Worm (Caenorhabditis elegans): ENCODE results near the gene sup-35.
A peak's percentile ranks its signal among the peaks of the same experiment; 100 is the strongest.
"Not testable (repeated sequence)": the region's sequence is repeated elsewhere in the genome, so short reads cannot be mapped to it uniquely, and the experiment has no call there.

The sup-35 gene

DNA sequence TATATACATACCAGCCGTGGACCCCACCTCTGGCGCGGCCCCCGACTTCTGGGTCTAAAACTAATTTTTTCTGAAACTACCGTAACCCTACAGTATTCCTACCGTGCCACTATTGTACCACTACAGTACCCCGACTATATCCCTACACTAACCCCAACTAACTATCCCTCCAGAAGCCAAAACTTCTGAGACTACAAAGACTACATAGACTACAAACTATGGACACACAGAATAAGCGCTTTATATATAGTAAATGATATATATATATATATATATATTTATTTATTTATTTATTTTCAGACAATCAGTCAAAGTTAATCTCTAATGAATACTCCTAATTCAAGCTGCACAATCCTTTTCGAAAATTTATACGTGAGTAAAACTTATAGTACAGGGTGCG is 12.4 kb upstream of the sup-35 start, which contains the start of gene pha-1:
Gene pha-1 (plus strand): TSS at position 301 of the 400 bp plus-strand sequence.
- not testable (repeated sequence) for TF ChIP-seq unc-62 (GFP tag; optimal IDR thresholded peaks at IDR 0.05); ceh-16 (tag; optimal IDR thresholded peaks at IDR 0.05); R02D3.7 (tag; optimal IDR thresholded peaks at IDR 0.05)

DNA sequence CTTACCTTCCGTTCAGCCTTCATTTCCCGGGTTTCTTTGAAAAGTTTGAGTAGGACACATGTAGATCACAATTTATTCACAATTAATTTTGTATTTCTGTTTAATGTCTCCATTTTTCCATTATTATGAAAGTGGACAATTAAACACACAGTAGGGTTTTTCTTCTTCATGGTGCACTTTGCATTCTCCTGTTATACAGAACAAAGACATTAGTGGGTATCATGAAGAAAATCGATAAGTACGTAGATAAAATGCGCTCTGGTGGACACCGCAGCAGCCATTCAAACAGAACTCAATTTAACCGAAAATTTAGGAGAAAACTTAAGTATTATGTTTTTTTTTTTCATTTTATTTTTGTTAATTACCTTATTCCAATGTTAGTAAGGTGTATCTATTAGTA is 10.3 kb upstream of the sup-35 start:
- TF ChIP-seq nfya-1 (tag; optimal IDR thresholded peaks at IDR 0.05; ENCODE audit: insufficient read depth) (peak; percentile 7), nhr-11 (tag; optimal IDR thresholded peaks at IDR 0.05) (no peak), ceh-28 (tag; optimal IDR thresholded peaks at IDR 0.05) (peak; percentile 44)

DNA sequence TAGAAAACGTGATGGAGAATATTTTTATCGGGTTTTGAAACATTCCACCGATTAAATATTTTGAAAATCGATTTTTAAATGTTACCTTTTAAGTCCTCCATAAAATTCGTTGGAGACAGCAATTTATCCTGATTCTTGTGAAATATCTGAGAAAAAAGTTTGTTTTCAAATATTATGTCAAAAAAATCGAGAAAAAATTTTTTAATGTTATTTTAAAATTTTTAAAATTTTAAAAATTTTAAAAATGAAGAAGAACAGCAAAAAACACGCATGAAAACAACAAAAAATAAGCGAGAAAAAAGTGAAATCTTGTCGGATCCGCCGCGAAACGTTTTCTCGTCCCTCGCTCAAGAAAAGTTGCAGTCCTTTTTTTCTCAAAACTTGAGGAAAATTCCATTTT is 8.5 kb upstream of the sup-35 start, which contains the start of gene Y48A6C.8:
Gene Y48A6C.8 (minus strand): TSS at position 101 of the 400 bp plus-strand sequence.
- TF ChIP-seq lin-39 (tag; optimal IDR thresholded peaks at IDR 0.05) = no peak
- TF ChIP-seq hmg-11 (tag; optimal IDR thresholded peaks at IDR 0.05) = no peak
- no peak for TF ChIP-seq ztf-4 (tag; optimal IDR thresholded peaks at IDR 0.05)
- TF ChIP-seq eor-1 (tag; optimal IDR thresholded peaks at IDR 0.05) = no peak
- TF ChIP-seq nhr-77 (tag; optimal IDR thresholded peaks at IDR 0.05) = no peak
- no peak for TF ChIP-seq lin-15B (tag; optimal IDR thresholded peaks at IDR 0.05)
- TF ChIP-seq nhr-237 (tag; optimal IDR thresholded peaks at IDR 0.05) = no peak
- TF ChIP-seq ZK546.5 (tag; optimal IDR thresholded peaks at IDR 0.05) = no peak

DNA sequence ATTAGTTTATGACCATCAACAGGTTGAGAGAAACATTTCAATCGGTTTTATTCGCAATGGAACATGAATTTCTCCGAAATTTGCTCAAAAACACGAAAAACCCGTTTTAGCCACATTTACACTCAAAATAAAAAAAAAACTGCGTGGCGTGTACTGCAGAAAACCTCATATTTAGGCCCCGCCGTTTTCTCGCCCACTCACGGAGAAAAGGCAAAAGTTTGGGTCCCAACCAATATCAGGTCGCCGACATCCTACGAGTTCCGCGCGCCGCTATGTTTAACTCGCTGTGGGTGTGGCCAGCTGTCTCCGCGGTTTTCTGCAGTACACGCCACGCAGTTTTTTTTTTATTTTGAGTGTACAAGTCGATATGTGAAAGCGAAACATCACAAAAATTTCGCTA is 4.8 kb upstream of the sup-35 start:
- TF ChIP-seq snpc-4 (tag; optimal IDR thresholded peaks at IDR 0.05) = peak; percentile 44
- no peak for TF ChIP-seq elt-1 (tag; optimal IDR thresholded peaks at IDR 0.05)
- no peak for TF ChIP-seq lsy-12 (tag; optimal IDR thresholded peaks at IDR 0.05)
- no peak for TF ChIP-seq unc-62 (GFP tag; optimal IDR thresholded peaks at IDR 0.05)

DNA sequence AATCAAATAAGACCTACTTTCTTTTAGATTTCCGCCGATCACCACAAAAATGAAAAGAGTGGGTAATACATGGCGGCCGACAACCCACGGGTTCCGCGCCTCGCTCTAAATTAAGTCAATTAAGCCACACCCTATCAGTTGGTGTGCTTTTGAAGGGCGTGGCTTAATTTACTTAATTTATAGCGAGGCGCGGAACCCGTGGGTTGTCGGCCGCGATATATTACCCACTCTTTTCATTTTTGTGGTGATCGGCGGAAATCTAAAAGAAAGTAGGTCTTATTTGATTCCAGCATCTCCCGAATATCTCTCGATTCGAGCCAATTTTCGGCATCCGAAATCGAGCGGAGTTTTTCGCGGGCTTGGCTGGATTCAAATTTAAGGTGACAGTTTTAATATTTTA is 919 bp downstream of the sup-35 start:
- TF ChIP-seq snpc-4 (tag; optimal IDR thresholded peaks at IDR 0.05) = peak; percentile 2

DNA sequence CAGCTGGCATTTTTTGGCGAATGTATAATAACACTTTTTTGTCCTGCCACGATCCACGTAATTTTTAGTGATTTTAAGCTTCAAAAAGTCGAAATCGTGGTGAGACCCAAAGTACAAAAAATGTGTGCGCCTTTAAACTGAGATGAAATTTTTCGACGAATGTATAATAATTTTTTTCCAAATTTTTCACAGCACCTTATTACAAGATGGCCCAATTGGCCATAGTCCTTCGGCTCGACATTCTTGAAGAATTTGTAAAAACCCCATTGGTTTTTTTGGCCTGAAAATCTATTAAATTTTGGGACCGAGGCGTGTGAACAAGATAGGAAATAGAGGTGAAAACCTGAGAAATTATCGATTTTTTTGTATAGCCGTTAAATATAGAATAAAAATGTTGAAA is 3.1 kb downstream of the sup-35 start:
- TF ChIP-seq mml-1 (tag; optimal IDR thresholded peaks at IDR 0.05) = no peak
- TF ChIP-seq ztf-11 (tag; optimal IDR thresholded peaks at IDR 0.05) = no peak
- TF ChIP-seq unc-62 (GFP tag; optimal IDR thresholded peaks at IDR 0.05) = no peak
- no peak for TF ChIP-seq daf-12 (tag; optimal IDR thresholded peaks at IDR 0.05)
- no peak for TF ChIP-seq nhr-43 (tag; optimal IDR thresholded peaks at IDR 0.05; ENCODE audit: poor library complexity, severe bottlenecking)
- no peak for TF ChIP-seq egl-5 (tag; optimal IDR thresholded peaks at IDR 0.05)
- TF ChIP-seq zag-1 (tag; optimal IDR thresholded peaks at IDR 0.05) = no peak
- TF ChIP-seq R02D3.7 (tag; optimal IDR thresholded peaks at IDR 0.05) = no peak
- TF ChIP-seq nhr-12 (tag; optimal IDR thresholded peaks at IDR 0.05) = no peak
- TF ChIP-seq jun-1 (tag; optimal IDR thresholded peaks at IDR 0.05) = no peak
- TF ChIP-seq nhr-28 (tag; optimal IDR thresholded peaks at IDR 0.05) = no peak
- no peak for TF ChIP-seq unc-39 (tag; optimal IDR thresholded peaks at IDR 0.05)

DNA sequence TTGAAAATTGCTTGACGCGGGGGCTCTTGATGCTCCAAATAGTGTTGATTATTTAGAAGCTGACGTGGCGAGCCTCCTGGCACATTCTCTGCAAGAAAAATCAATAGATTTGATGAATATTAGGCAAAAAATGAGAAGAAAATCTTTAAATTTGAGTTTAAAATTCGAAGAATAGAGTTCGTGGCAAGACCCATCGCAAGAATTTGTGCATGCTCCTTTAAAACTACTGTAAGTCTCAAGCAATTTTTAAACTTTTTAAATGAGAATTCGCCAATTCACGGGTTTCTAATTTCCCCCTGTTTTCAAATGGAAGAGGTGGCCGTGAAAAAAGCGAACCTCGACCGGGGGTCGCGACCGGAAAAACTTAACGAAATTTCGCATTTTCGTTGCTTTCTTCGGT is 5.2 kb downstream of the sup-35 start:
- TF ChIP-seq mml-1 (tag; optimal IDR thresholded peaks at IDR 0.05) = no peak
- no peak for TF ChIP-seq tbx-2 (tag; optimal IDR thresholded peaks at IDR 0.05)

DNA sequence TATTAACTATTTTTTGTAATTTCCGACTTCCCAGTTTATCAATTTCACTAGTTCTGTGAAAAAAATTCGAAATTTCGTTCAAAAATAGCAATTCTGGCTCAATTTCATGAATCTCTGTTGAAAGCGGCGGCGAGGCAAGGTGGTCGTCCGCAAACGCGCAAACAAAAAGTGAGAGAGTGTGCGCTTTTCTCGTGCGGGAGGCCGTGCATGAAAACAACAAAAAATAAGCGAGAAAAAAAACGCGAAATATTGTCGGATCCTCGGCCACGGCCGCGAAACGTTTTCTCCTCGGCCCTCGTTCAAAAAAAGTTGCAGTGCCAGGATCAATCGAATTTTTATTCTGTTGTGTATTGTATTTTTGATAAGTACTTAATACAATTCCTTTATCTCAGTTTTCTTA is 6.3 kb downstream of the sup-35 start:
- no peak for TF ChIP-seq unc-62 (GFP tag; optimal IDR thresholded peaks at IDR 0.05)
- TF ChIP-seq skn-1 (tag; optimal IDR thresholded peaks at IDR 0.05) = no peak
- peak; percentile 10 for TF ChIP-seq hmg-11 (tag; optimal IDR thresholded peaks at IDR 0.05)
- no peak for TF ChIP-seq jun-1 (tag; optimal IDR thresholded peaks at IDR 0.05)
- no peak for TF ChIP-seq nhr-237 (tag; optimal IDR thresholded peaks at IDR 0.05)
- TF ChIP-seq ceh-82 (tag; optimal IDR thresholded peaks at IDR 0.05) = no peak
- TF ChIP-seq fkh-2 (tag; optimal IDR thresholded peaks at IDR 0.05) = no peak
- peak; percentile 13 for TF ChIP-seq pha-4 (tag; optimal IDR thresholded peaks at IDR 0.05)
- TF ChIP-seq nhr-11 (tag; optimal IDR thresholded peaks at IDR 0.05) = no peak
- TF ChIP-seq mml-1 (tag; optimal IDR thresholded peaks at IDR 0.05) = no peak
- TF ChIP-seq ceh-28 (tag; optimal IDR thresholded peaks at IDR 0.05) = no peak
- TF ChIP-seq elt-2 (tag; optimal IDR thresholded peaks at IDR 0.05) = peak; percentile 24
- TF ChIP-seq fkh-10 (GFP tag; optimal IDR thresholded peaks at IDR 0.05) = no peak
- peak; percentile 66 for TF ChIP-seq lin-15B (tag; optimal IDR thresholded peaks at IDR 0.05)
- no peak for TF ChIP-seq ceh-9 (tag; optimal IDR thresholded peaks at IDR 0.05)
- peak; percentile 53 for TF ChIP-seq nhr-43 (tag; optimal IDR thresholded peaks at IDR 0.05; ENCODE audit: poor library complexity, severe bottlenecking)
- TF ChIP-seq ama-1 (optimal IDR thresholded peaks at IDR 0.05) = no peak
- TF ChIP-seq aly-2 (tag; optimal IDR thresholded peaks at IDR 0.05) = no peak
- peak; percentile 17 for TF ChIP-seq nfya-1 (tag; optimal IDR thresholded peaks at IDR 0.05; ENCODE audit: insufficient read depth)
- no peak for TF ChIP-seq nhr-23 (tag; optimal IDR thresholded peaks at IDR 0.05)
- no peak for TF ChIP-seq fos-1 (tag; optimal IDR thresholded peaks at IDR 0.05)
- TF ChIP-seq egl-5 (tag; optimal IDR thresholded peaks at IDR 0.05) = no peak
